Fruit fly (Drosophila melanogaster) Kc167 (cell line): ENCODE results near the gene Art3.

Experiments
- h ChIP-seq: fragments of >200 bp; optimal IDR thresholded peaks from 3 replicates; lab custom pipeline; 2018; ENCODE audit warnings: missing external identifiers
- psq ChIP-seq: fragments of >200 bp; optimal IDR thresholded peaks from 2 replicates; lab custom pipeline; 2017; ENCODE audit warnings: missing external identifiers
- ttk ChIP-seq: sonication (Bioruptor generic); optimal IDR thresholded peaks from 2 replicates; lab custom pipeline; 2017; ENCODE audit warnings: missing external identifiers

DNA sequence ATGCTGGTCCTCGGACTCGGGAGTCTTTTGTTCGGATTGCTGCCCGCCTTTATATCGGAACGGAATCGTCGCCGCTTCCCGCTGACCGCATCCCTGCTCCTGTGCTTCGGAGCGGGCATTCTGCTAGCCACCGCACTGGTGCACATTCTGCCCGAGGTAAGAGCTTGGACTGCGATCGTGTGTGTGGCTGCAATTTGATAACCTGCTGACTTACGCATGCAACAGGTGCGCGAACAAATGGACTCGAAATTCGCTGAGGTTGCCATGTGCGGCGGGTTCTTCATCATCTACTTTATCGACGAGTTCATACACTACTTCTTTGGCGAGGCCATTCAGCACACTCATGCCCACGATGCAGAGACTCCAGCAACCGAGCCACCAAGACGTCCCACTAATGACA lies 39.6 kb upstream of the Art3 start:
- TF ChIP-seq psq (lab: Kevin White, UChicago) (no peak), ttk (lab: Kevin White, UChicago) (no peak), h (lab: Kevin White, UChicago) (no peak)
